Fruit fly (Drosophila melanogaster) whole organism, pupa: Measurements from ENCODE around the gene Ube4A.

Source experiments
- CG10348 ChIP-seq: fragments of 200-800 bp; sonication (Bioruptor generic); IDR thresholded peaks from 2 replicates; pipeline ENCODE4 v1.3.6; 2022; ENCODE audit warnings: missing biosample characterization, missing genetic modification characterization
- CG12605 ChIP-seq: fragments of 200-800 bp; sonication (Bioruptor generic); IDR thresholded peaks from 2 replicates; pipeline ENCODE4 v1.3.6; 2022; ENCODE audit warnings: missing biosample characterization, missing genetic modification characterization
- CG13204 ChIP-seq: fragments of 200-800 bp; sonication (Bioruptor generic); optimal IDR thresholded peaks from 2 replicates; lab custom pipeline; 2018; ENCODE audit warnings: missing biosample characterization, mild to moderate bottlenecking, missing genetic modification characterization, moderate library complexity
- CG14655 ChIP-seq: fragments of 200-800 bp; sonication (Bioruptor generic); optimal IDR thresholded peaks from 3 replicates; lab custom pipeline; 2017; ENCODE audit warnings: mild to moderate bottlenecking, missing biosample characterization, missing genetic modification reagents, missing genetic modification characterization
- CG15710 ChIP-seq: fragments of 200-800 bp; sonication (Bioruptor generic); optimal IDR thresholded peaks from 2 replicates; lab custom pipeline; 2018; ENCODE audit warnings: missing biosample characterization, mild to moderate bottlenecking, missing genetic modification characterization, moderate library complexity
- CG17806 ChIP-seq: fragments of 200-800 bp; sonication (Bioruptor generic); optimal IDR thresholded peaks from 2 replicates; lab custom pipeline; 2018; ENCODE audit warnings: missing biosample characterization, mild to moderate bottlenecking, missing genetic modification characterization, moderate library complexity
- CG32121 ChIP-seq: fragments of 200-800 bp; sonication (Bioruptor generic); IDR thresholded peaks from 2 replicates; pipeline ENCODE4 v1.3.6; 2022; ENCODE audit warnings: missing biosample characterization, missing genetic modification characterization
- CG34367 ChIP-seq: fragments of 200-800 bp; sonication (Bioruptor generic); optimal IDR thresholded peaks from 2 replicates; lab custom pipeline; 2018; ENCODE audit warnings: missing biosample characterization, mild to moderate bottlenecking, missing genetic modification characterization
- CG4496 ChIP-seq: fragments of 200-800 bp; sonication (Bioruptor generic); IDR thresholded peaks from 3 replicates; pipeline ENCODE4 v1.3.6; 2022; ENCODE audit warnings: missing biosample characterization, missing genetic modification characterization
- CG8159 ChIP-seq: fragments of 200-800 bp; sonication (Bioruptor generic); optimal IDR thresholded peaks from 3 replicates; lab custom pipeline; 2018; ENCODE audit warnings: missing biosample characterization, mild to moderate bottlenecking, missing genetic modification characterization, moderate library complexity
- CG8301 ChIP-seq: fragments of 200-800 bp; sonication (Bioruptor generic); optimal IDR thresholded peaks from 2 replicates; lab custom pipeline; 2018; ENCODE audit warnings: missing biosample characterization, mild to moderate bottlenecking, missing genetic modification characterization
- CG9948 ChIP-seq: fragments of 200-800 bp; sonication (Bioruptor generic); optimal IDR thresholded peaks from 2 replicates; lab custom pipeline; 2018; ENCODE audit warnings: missing biosample characterization, mild to moderate bottlenecking, missing genetic modification characterization, moderate library complexity
- D1 ChIP-seq: fragments of 200-800 bp; sonication (Bioruptor generic); optimal IDR thresholded peaks from 2 replicates; lab custom pipeline; 2018; ENCODE audit warnings: missing biosample characterization, mild to moderate bottlenecking, missing genetic modification characterization, moderate library complexity
- EcR ChIP-seq: fragments of 200-800 bp; sonication (Bioruptor generic); optimal IDR thresholded peaks from 3 replicates; lab custom pipeline; 2019; ENCODE audit warnings: missing biosample characterization, missing genetic modification characterization, mild to moderate bottlenecking, moderate library complexity, missing genetic modification reagents
- Ets98B ChIP-seq: fragments of 200-800 bp; sonication (Bioruptor generic); IDR thresholded peaks from 2 replicates; pipeline ENCODE4 v1.3.6; 2022; ENCODE audit warnings: missing biosample characterization, missing genetic modification characterization
- Pif1A ChIP-seq: fragments of 200-800 bp; sonication (Bioruptor generic); optimal IDR thresholded peaks from 3 replicates; lab custom pipeline; 2016; ENCODE audit warnings: missing biosample characterization, missing genetic modification characterization
- Pif1B ChIP-seq: fragments of 200-800 bp; sonication (Bioruptor generic); optimal IDR thresholded peaks from 3 replicates; lab custom pipeline; 2016; ENCODE audit warnings: missing biosample characterization, missing genetic modification characterization
- Snoo ChIP-seq: fragments of 200-800 bp; sonication (Bioruptor generic); optimal IDR thresholded peaks from 3 replicates; lab custom pipeline; 2017; ENCODE audit warnings: missing biosample characterization, mild to moderate bottlenecking, missing genetic modification characterization, inconsistent platforms
- fd96Ca ChIP-seq: fragments of 200-800 bp; sonication (Bioruptor generic); IDR thresholded peaks from 3 replicates; pipeline ENCODE4 v1.3.6; 2022; ENCODE audit warnings: missing biosample characterization, missing genetic modification characterization
- gl ChIP-seq: fragments of 200-800 bp; sonication (Bioruptor generic); optimal IDR thresholded peaks from 2 replicates; lab custom pipeline; 2018; ENCODE audit warnings: missing biosample characterization, mild to moderate bottlenecking, missing genetic modification characterization
- rn ChIP-seq: fragments of 200-800 bp; sonication (Bioruptor generic); IDR thresholded peaks from 2 replicates; pipeline ENCODE4 v1.3.6; 2022; ENCODE audit warnings: missing biosample characterization, missing genetic modification characterization

Ube4A gene

dm6 chr2L:6644421-6645059, 13.8 kb upstream of the Ube4A start:
- TF ChIP-seq D1 (tag; lab: Kevin White, UChicago), result no peak
- peak; percentile 34; the same call in 1 of the 3 replicates for TF ChIP-seq CG4496 (GFP tag; lab: Robert Waterston, UW)
- peak; percentile 58 for TF ChIP-seq gl (tag; lab: Kevin White, UChicago)
- TF ChIP-seq CG12605 (GFP tag; lab: Robert Waterston, UW), result 0 out of 2 replicates have a peak, but pooled peaks have one; percentile 11
- TF ChIP-seq Pif1B, result peak; percentile 17
- TF ChIP-seq CG32121 (GFP tag; lab: Robert Waterston, UW), result no peak
- 0 out of 3 replicates have a peak, but pooled peaks have one; percentile 38 for TF ChIP-seq fd96Ca (GFP tag; lab: Robert Waterston, UW)
- TF ChIP-seq EcR, result peak; percentile 28
- no peak for TF ChIP-seq Pif1A (GFP tag; lab: Kevin White, UChicago)
- TF ChIP-seq, all 21 proteins: peak for 6

dm6 chr2L:6647103-6647711, 11.1 kb upstream of the Ube4A start:
- TF ChIP-seq EcR (peak; percentile 3), gl (tag; lab: Kevin White, UChicago) (peak; percentile 82), CG8159 (tag; lab: Kevin White, UChicago) (peak; percentile 89), CG17806 (peak; percentile 90), D1 (tag; lab: Kevin White, UChicago) (peak; percentile 68), CG4496 (GFP tag; lab: Robert Waterston, UW) (peak; percentile 98), Pif1A (GFP tag; lab: Kevin White, UChicago) (peak; percentile 97), CG10348 (GFP tag; lab: Robert Waterston, UW) (peak; percentile 88), fd96Ca (GFP tag; lab: Robert Waterston, UW) (peak; percentile 96), CG13204 (GFP tag; lab: Kevin White, UChicago) (peak; percentile 73), CG14655 (GFP tag; lab: Kevin White, UChicago) (peak; percentile 95), CG12605 (GFP tag; lab: Robert Waterston, UW) (peak; percentile 96), CG9948 (peak; percentile 91), CG8301 (tag; lab: Kevin White, UChicago) (peak; percentile 96), CG32121 (GFP tag; lab: Robert Waterston, UW) (peak; percentile 98), CG15710 (tag; lab: Kevin White, UChicago) (peak; percentile 82), rn (GFP tag; lab: Robert Waterston, UW) (peak; percentile 92), Snoo (peak; percentile 90), Pif1B (peak; percentile 94), Ets98B (GFP tag; lab: Robert Waterston, UW) (peak; percentile 97), CG34367 (tag; lab: Kevin White, UChicago) (peak; percentile 82)

dm6 chr2L:6648163-6648628, 10.1 kb upstream of the Ube4A start:
- peak; percentile 93 for TF ChIP-seq CG34367 (tag; lab: Kevin White, UChicago)
- peak; percentile 90 for TF ChIP-seq rn (GFP tag; lab: Robert Waterston, UW)
- TF ChIP-seq Ets98B (GFP tag; lab: Robert Waterston, UW), result peak; percentile 90
- TF ChIP-seq Pif1A (GFP tag; lab: Kevin White, UChicago), result no peak
- no peak for TF ChIP-seq CG13204 (GFP tag; lab: Kevin White, UChicago)
- peak; percentile 95 for TF ChIP-seq CG32121 (GFP tag; lab: Robert Waterston, UW)
- peak; percentile 91 for TF ChIP-seq Snoo
- peak; percentile 78 for TF ChIP-seq CG10348 (GFP tag; lab: Robert Waterston, UW)
- peak; percentile 86 for TF ChIP-seq Pif1B
- peak; percentile 88 for TF ChIP-seq CG12605 (GFP tag; lab: Robert Waterston, UW)
- TF ChIP-seq CG17806, result peak; percentile 90
- TF ChIP-seq CG9948, result peak; percentile 92
- peak; percentile 96 for TF ChIP-seq CG8301 (tag; lab: Kevin White, UChicago)
- TF ChIP-seq CG15710 (tag; lab: Kevin White, UChicago), result peak; percentile 93
- no peak for TF ChIP-seq D1 (tag; lab: Kevin White, UChicago)
- peak; percentile 97 for TF ChIP-seq CG14655 (GFP tag; lab: Kevin White, UChicago)
- TF ChIP-seq gl (tag; lab: Kevin White, UChicago), result peak; percentile 77
- no peak for TF ChIP-seq EcR
- peak; percentile 91 for TF ChIP-seq fd96Ca (GFP tag; lab: Robert Waterston, UW)
- TF ChIP-seq CG4496 (GFP tag; lab: Robert Waterston, UW), result peak; percentile 95
- peak; percentile 92 for TF ChIP-seq CG8159 (tag; lab: Kevin White, UChicago)

dm6 chr2L:6649085-6649754, 9.1 kb upstream of the Ube4A start, which contains the start of the genes CG31635 and Tango1:
CG31635 (minus strand) TSS chr2L:6649114.
Tango1 (plus strand) TSS chr2L:6649388.
- no peak for TF ChIP-seq Pif1A (GFP tag; lab: Kevin White, UChicago)
- TF ChIP-seq CG9948, result no peak
- TF ChIP-seq CG32121 (GFP tag; lab: Robert Waterston, UW), result no peak
- TF ChIP-seq Ets98B (GFP tag; lab: Robert Waterston, UW), result peak; percentile 36; the same call in 1 of the 2 replicates

- no peak for TF ChIP-seq CG32121 (GFP tag; lab: Robert Waterston, UW)
- no peak for TF ChIP-seq CG34367 (tag; lab: Kevin White, UChicago)
- no peak for TF ChIP-seq CG17806
- no peak for TF ChIP-seq D1 (tag; lab: Kevin White, UChicago)
- no peak for TF ChIP-seq Pif1B
- no peak for TF ChIP-seq CG15710 (tag; lab: Kevin White, UChicago)
- no peak for TF ChIP-seq CG9948
- TF ChIP-seq CG12605 (GFP tag; lab: Robert Waterston, UW), result no peak
- TF ChIP-seq CG14655 (GFP tag; lab: Kevin White, UChicago), result no peak
- no peak for TF ChIP-seq EcR
Observed at dm6 chr2L:6656264-6656676, 2.0 kb upstream of the Ube4A start, which contains the start of gene CG31633. CG31633 (minus strand) TSS chr2L:6656321.
